Worm (Caenorhabditis elegans): ENCODE data around the gene pgap-3.
A peak's percentile ranks its signal among the peaks of the same experiment; 100 is the strongest.
"Not testable (repeated sequence)": the region's sequence is repeated elsewhere in the genome, so short reads cannot be mapped to it uniquely, and the experiment has no call there.

DNA sequence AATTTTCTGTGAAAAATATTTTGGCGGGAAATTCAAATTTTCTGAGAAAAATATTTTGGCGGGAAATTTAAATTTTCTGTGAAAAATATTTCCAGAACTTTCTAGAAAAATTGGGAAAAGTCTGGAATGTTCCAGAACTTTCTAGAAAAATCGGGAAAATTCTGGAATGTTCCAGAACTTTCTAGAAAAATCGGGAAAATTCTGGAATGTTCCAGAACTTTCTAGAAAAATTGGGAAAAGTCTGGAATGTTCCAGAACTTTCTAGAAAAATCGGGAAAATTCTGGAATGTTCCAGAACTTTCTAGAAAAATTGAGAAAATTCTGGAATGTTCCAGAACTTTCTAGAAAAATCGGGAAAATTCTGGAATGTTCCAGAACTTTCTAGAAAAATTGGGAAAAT lies 24.5 kb upstream of the pgap-3 start:
- TF ChIP-seq nhr-120 (GFP tag; IDR thresholded peaks at IDR 0.05); snpc-4 (GFP tag; optimal IDR thresholded peaks at IDR 0.05); snpc-4 (tag; optimal IDR thresholded peaks at IDR 0.05); unc-130 (GFP tag; optimal IDR thresholded peaks at IDR 0.05); ceh-91 (GFP tag; IDR thresholded peaks at IDR 0.05); ets-4 (GFP tag; optimal IDR thresholded peaks at IDR 0.05); lir-1 (GFP tag; conservative IDR thresholded peaks at IDR 0.05): not testable (repeated sequence)
- TF ChIP-seq egrh-3 (GFP tag; IDR thresholded peaks at IDR 0.05), result peak; percentile 65

Data from whole organism, young adult.